Worm (Caenorhabditis elegans) whole organism, L1 larva: ENCODE data around the gene srd-38.
A peak's percentile ranks its signal among the peaks of the same experiment; 100 is the strongest.

Experiments
- C16A3.4 ChIP-seq: fragments of 150-350 bp; optimal IDR thresholded peaks from 2 replicates; lab custom pipeline; 2014; ENCODE audit warnings: missing biosample characterization, missing genetic modification characterization
- F16B12.6 ChIP-seq: fragments of 150-350 bp; optimal IDR thresholded peaks from 2 replicates; lab custom pipeline; 2014; ENCODE audit warnings: missing biosample characterization, missing genetic modification characterization
- Y116A8C.19 ChIP-seq: sonication (generic microtip); optimal IDR thresholded peaks from 2 replicates; lab custom pipeline; 2016; ENCODE audit warnings: missing compliant biosample characterization, missing genetic modification characterization, borderline replicate concordance
- aha-1 ChIP-seq: fragments of 150-350 bp; optimal IDR thresholded peaks from 2 replicates; lab custom pipeline; 2014; ENCODE audit warnings: missing biosample characterization, missing genetic modification characterization
- ama-1 ChIP-seq: fragments of 150-350 bp; optimal IDR thresholded peaks from 2 replicates; lab custom pipeline; 2014
- blmp-1 ChIP-seq: fragments of 150-350 bp; optimal IDR thresholded peaks from 2 replicates; lab custom pipeline; 2014; ENCODE audit warnings: missing biosample characterization, missing genetic modification characterization
- ceh-63 ChIP-seq: fragments of 200-800 bp; sonication (Bioruptor generic); optimal IDR thresholded peaks from 2 replicates; lab custom pipeline; 2018; ENCODE audit warnings: mild to moderate bottlenecking, missing genetic modification characterization, missing compliant biosample characterization
- ceh-82 ChIP-seq, 3 experiments: fragments of 150-350 bp in 1 of 3; sonication (generic microtip) in 2 of 3; optimal IDR thresholded peaks; 2 replicates each; lab custom pipeline; 2014 to 2017; ENCODE audit warnings: missing biosample characterization in 3 of 3, missing genetic modification characterization in 3 of 3
- ceh-88 ChIP-seq: fragments of 200-800 bp; sonication (Bioruptor generic); IDR thresholded peaks from 2 replicates; pipeline ENCODE4 v1.3.6; 2022; ENCODE audit warnings: missing genetic modification characterization, missing compliant biosample characterization
- dsc-1 ChIP-seq: sonication (generic microtip); optimal IDR thresholded peaks from 2 replicates; lab custom pipeline; 2016; ENCODE audit warnings: mild to moderate bottlenecking, missing genetic modification characterization, missing compliant biosample characterization
- efl-1 ChIP-seq, 4 experiments: fragments of 150-350 bp; optimal IDR thresholded peaks in 3 of 4; peaks in 1 of 4; 1 replicate in 1 of 4; 2 replicates in 3 of 4; lab custom pipeline; 2014; ENCODE audit warnings: missing biosample characterization in 2 of 4, missing genetic modification characterization in 2 of 4, missing genetic modification reagents in 2 of 4
- efl-3 ChIP-seq: fragments of 200-800 bp; sonication (Bioruptor generic); optimal IDR thresholded peaks from 2 replicates; lab custom pipeline; 2018; ENCODE audit warnings: mild to moderate bottlenecking, missing genetic modification characterization, missing compliant biosample characterization
- egl-27 ChIP-seq, 2 experiments: fragments of 150-350 bp in 1 of 2; sonication (generic microtip); optimal IDR thresholded peaks; 3 replicates each; lab custom pipeline; 2017 to 2018; ENCODE audit warnings: missing biosample characterization in 2 of 2, missing genetic modification characterization in 2 of 2, missing genetic modification reagents in 2 of 2
- elt-2 ChIP-seq: sonication (generic microtip); optimal IDR thresholded peaks from 2 replicates; lab custom pipeline; 2016; ENCODE audit warnings: missing genetic modification characterization, mild to moderate bottlenecking, inconsistent platforms, missing compliant biosample characterization, missing genetic modification reagents
- fkh-4 ChIP-seq: sonication (generic microtip); optimal IDR thresholded peaks from 2 replicates; lab custom pipeline; 2016; ENCODE audit warnings: missing compliant biosample characterization, missing genetic modification characterization, borderline replicate concordance
- fkh-8 ChIP-seq: sonication (generic microtip); optimal IDR thresholded peaks from 2 replicates; lab custom pipeline; 2016; ENCODE audit warnings: mild to moderate bottlenecking, missing genetic modification characterization, missing compliant biosample characterization
- fos-1 ChIP-seq: fragments of 150-350 bp; optimal IDR thresholded peaks from 2 replicates; lab custom pipeline; 2014; ENCODE audit warnings: missing biosample characterization, missing genetic modification characterization
- grh-1 ChIP-seq: fragments of 200-800 bp; sonication (Bioruptor generic); IDR thresholded peaks from 2 replicates; pipeline ENCODE4 v1.3.6; 2022; ENCODE audit warnings: missing genetic modification reagents, missing genetic modification characterization, missing compliant biosample characterization
- hpl-2 ChIP-seq: fragments of 150-350 bp; optimal IDR thresholded peaks from 2 replicates; lab custom pipeline; 2014; ENCODE audit warnings: missing biosample characterization, missing genetic modification reagents, missing genetic modification characterization
- lin-14 ChIP-seq: fragments of 200-800 bp; sonication (Bioruptor generic); optimal IDR thresholded peaks from 2 replicates; lab custom pipeline; 2018; ENCODE audit warnings: mild to moderate bottlenecking, missing genetic modification characterization, moderate library complexity, missing compliant biosample characterization
- lin-15B ChIP-seq: fragments of 150-350 bp; sonication (generic microtip); optimal IDR thresholded peaks from 3 replicates; lab custom pipeline; 2014; ENCODE audit warnings: missing biosample characterization, missing genetic modification characterization
- lin-35 ChIP-seq, 2 experiments: fragments of 150-350 bp; optimal IDR thresholded peaks; 2 replicates each; lab custom pipeline; 2014; ENCODE audit warnings: missing biosample characterization in 2 of 2, missing genetic modification characterization in 2 of 2, missing genetic modification reagents in 2 of 2
- lin-39 ChIP-seq: fragments of 150-350 bp; optimal IDR thresholded peaks from 2 replicates; lab custom pipeline; 2014; ENCODE audit warnings: missing biosample characterization, missing genetic modification reagents, missing genetic modification characterization
- lsy-2 ChIP-seq, 2 experiments: fragments of 150-350 bp; optimal IDR thresholded peaks; 2 replicates each; lab custom pipeline; 2014; ENCODE audit warnings: missing biosample characterization in 2 of 2, missing genetic modification characterization in 2 of 2
- mdl-1 ChIP-seq, 2 experiments: fragments of 150-350 bp; optimal IDR thresholded peaks; 2 replicates each; lab custom pipeline; 2014 to 2017; ENCODE audit warnings: missing biosample characterization in 2 of 2, missing genetic modification characterization in 2 of 2, inconsistent platforms in 1 of 2
- mef-2 ChIP-seq: fragments of 150-350 bp; optimal IDR thresholded peaks from 2 replicates; lab custom pipeline; 2014; ENCODE audit warnings: missing biosample characterization, missing genetic modification characterization
- mep-1 ChIP-seq: fragments of 150-350 bp; optimal IDR thresholded peaks from 2 replicates; lab custom pipeline; 2014; ENCODE audit warnings: missing biosample characterization, missing genetic modification characterization
- nhr-19 ChIP-seq: fragments of 200-800 bp; sonication (Bioruptor generic); conservative IDR thresholded peaks from 2 replicates; pipeline ENCODE4 v1.3.6; 2022; ENCODE audit warnings: missing genetic modification characterization, missing compliant biosample characterization
- nhr-20 ChIP-seq: sonication (generic microtip); optimal IDR thresholded peaks from 2 replicates; lab custom pipeline; 2016; ENCODE audit warnings: mild to moderate bottlenecking, missing genetic modification characterization, missing compliant biosample characterization
- nhr-47 ChIP-seq: sonication (generic microtip); optimal IDR thresholded peaks from 2 replicates; lab custom pipeline; 2016; ENCODE audit warnings: mild to moderate bottlenecking, missing genetic modification characterization, moderate library complexity, missing compliant biosample characterization
- nhr-71 ChIP-seq: sonication (generic microtip); optimal IDR thresholded peaks from 2 replicates; lab custom pipeline; 2016; ENCODE audit warnings: mild to moderate bottlenecking, missing genetic modification characterization, moderate library complexity, missing compliant biosample characterization
- nhr-84 ChIP-seq: sonication (generic microtip); optimal IDR thresholded peaks from 2 replicates; lab custom pipeline; 2017; ENCODE audit warnings: missing biosample characterization, missing genetic modification characterization
- nhr-85 ChIP-seq: sonication (generic microtip); peaks from one replicate; lab custom pipeline; 2016; ENCODE audit warnings: missing genetic modification characterization, inconsistent platforms, missing compliant biosample characterization
- nhr-90 ChIP-seq: sonication (generic microtip); optimal IDR thresholded peaks from 2 replicates; lab custom pipeline; 2016; ENCODE audit warnings: mild to moderate bottlenecking, missing genetic modification characterization, missing compliant biosample characterization; ENCODE audit not compliant: poor library complexity
- pax-3 ChIP-seq: fragments of 200-800 bp; sonication (Bioruptor generic); optimal IDR thresholded peaks from 2 replicates; lab custom pipeline; 2018; ENCODE audit warnings: mild to moderate bottlenecking, missing genetic modification characterization, moderate library complexity, missing compliant biosample characterization
- pqm-1 ChIP-seq: sonication (generic microtip); optimal IDR thresholded peaks from 3 replicates; lab custom pipeline; 2017; ENCODE audit warnings: missing biosample characterization, missing genetic modification characterization
- skn-1 ChIP-seq: fragments of 150-350 bp; optimal IDR thresholded peaks from 2 replicates; lab custom pipeline; 2014; ENCODE audit warnings: missing biosample characterization, missing genetic modification characterization
- snpc-4 ChIP-seq: fragments of 150-350 bp; optimal IDR thresholded peaks from 2 replicates; lab custom pipeline; 2014; ENCODE audit warnings: missing biosample characterization, missing genetic modification characterization
- sup-37 ChIP-seq: fragments of 200-800 bp; sonication (Bioruptor generic); optimal IDR thresholded peaks from 2 replicates; lab custom pipeline; 2018; ENCODE audit warnings: mild to moderate bottlenecking, missing genetic modification characterization, missing compliant biosample characterization
- tbx-2 ChIP-seq: sonication (generic microtip); optimal IDR thresholded peaks from 2 replicates; lab custom pipeline; 2016; ENCODE audit warnings: missing genetic modification characterization, missing compliant biosample characterization
- unc-130 ChIP-seq: fragments of 150-350 bp; optimal IDR thresholded peaks from 2 replicates; lab custom pipeline; 2017; ENCODE audit warnings: missing biosample characterization, missing genetic modification characterization, inconsistent platforms
- unc-30 ChIP-seq: sonication (generic microtip); optimal IDR thresholded peaks from 2 replicates; lab custom pipeline; 2017; ENCODE audit warnings: missing biosample characterization, missing genetic modification characterization
- unc-98 ChIP-seq: fragments of 200-800 bp; sonication (Bioruptor generic); IDR thresholded peaks from 2 replicates; pipeline ENCODE4 v1.3.6; 2022; ENCODE audit warnings: missing genetic modification characterization, missing compliant biosample characterization
- zip-4 ChIP-seq: fragments of 200-800 bp; sonication (Bioruptor generic); optimal IDR thresholded peaks from 2 replicates; lab custom pipeline; 2018; ENCODE audit warnings: mild to moderate bottlenecking, missing genetic modification characterization, moderate library complexity, missing compliant biosample characterization
- ztf-4 ChIP-seq: fragments of 150-350 bp; optimal IDR thresholded peaks from 2 replicates; lab custom pipeline; 2014; ENCODE audit warnings: missing biosample characterization, missing genetic modification characterization

The srd-38 gene

ce11 chrX:13324326-13324725 lies 32.7 kb downstream of the srd-38 start (continued):
- no peak for TF ChIP-seq ama-1 (lab: Kevin White, UChicago)
- TF ChIP-seq efl-3 (GFP tag; lab: Kevin White, UChicago): no peak
- peak; percentile 7 for TF ChIP-seq unc-130 (tag; lab: Kevin White, UChicago)
- 0 out of 2 replicates have a peak, but pooled peaks have one; percentile 6 for TF ChIP-seq nhr-19 (GFP tag; lab: Robert Waterston, UW)
- TF ChIP-seq nhr-20: peak; percentile 42
- TF ChIP-seq F16B12.6 (tag; lab: Kevin White, UChicago): no peak
- no peak for TF ChIP-seq fkh-4 (tag; lab: Kevin White, UChicago)
- no peak for TF ChIP-seq ztf-4 (tag; lab: Kevin White, UChicago)
- TF ChIP-seq nhr-71 (tag; lab: Kevin White, UChicago): peak; percentile 58
- TF ChIP-seq lsy-2 (tag; optimal IDR thresholded peaks at IDR 0.05; lab: Kevin White, UChicago): no peak
- peak; percentile 11 for TF ChIP-seq nhr-90 (tag; lab: Kevin White, UChicago)
- peak; percentile 85 for TF ChIP-seq nhr-85 (tag; lab: Kevin White, UChicago)
- TF ChIP-seq, all 84 proteins: peak for 13

DNA sequence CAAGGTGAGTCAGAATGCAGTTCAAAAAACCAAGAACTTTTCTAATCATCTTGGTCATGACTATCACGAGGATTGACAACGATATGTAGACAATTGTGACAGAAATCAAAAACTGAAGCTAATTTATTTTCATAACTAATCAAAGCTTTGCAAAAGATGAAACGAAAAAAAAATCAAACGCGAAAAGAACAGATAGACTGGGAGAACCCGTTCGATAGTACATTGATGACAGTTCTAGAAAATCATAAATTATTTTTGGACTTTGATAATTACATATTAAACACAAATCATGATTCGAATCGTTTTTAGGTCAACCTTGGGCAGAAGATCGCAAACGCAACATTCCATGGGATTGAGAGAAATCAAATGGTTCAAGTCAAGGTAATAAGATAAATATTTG lies 33.4 kb downstream of the srd-38 start:
- no peak for TF ChIP-seq nhr-84 (tag; lab: Kevin White, UChicago)
- peak; percentile 1 for TF ChIP-seq nhr-71 (tag; lab: Kevin White, UChicago)
- peak; percentile 56 for TF ChIP-seq blmp-1 (tag; lab: Kevin White, UChicago)

- TF ChIP-seq grh-1 (GFP tag; lab: Robert Waterston, UW) (no peak), tbx-2 (tag; lab: Kevin White, UChicago) (no peak), dsc-1 (tag; lab: Kevin White, UChicago) (no peak), blmp-1 (tag; lab: Kevin White, UChicago) (peak; percentile 9), ceh-88 (no peak), nhr-90 (tag; lab: Kevin White, UChicago) (peak; percentile 32), nhr-85 (tag; lab: Kevin White, UChicago) (peak; percentile 58), nhr-20 (peak; percentile 51), nhr-71 (tag; lab: Kevin White, UChicago) (peak; percentile 40), elt-2 (tag; lab: Kevin White, UChicago) (peak; percentile 57), nhr-47 (no peak), snpc-4 (tag; lab: Kevin White, UChicago) (no peak), lin-35 (GFP tag; optimal IDR thresholded peaks at IDR 0.05; lab: Kevin White, UChicago) (peak in 1 of 2 experiments; percentile 28), efl-3 (GFP tag; lab: Kevin White, UChicago) (no peak), egl-27 (tag; optimal IDR thresholded peaks at IDR 0.05; lab: Kevin White, UChicago) (no peak), zip-4 (GFP tag; lab: Kevin White, UChicago) (no peak), fkh-8 (tag; lab: Kevin White, UChicago) (no peak), lin-14 (GFP tag; lab: Kevin White, UChicago) (peak; percentile 21), mef-2 (tag; lab: Kevin White, UChicago) (no peak), pax-3 (tag; lab: Kevin White, UChicago) (no peak), mdl-1 (tag; optimal IDR thresholded peaks at IDR 0.05; lab: Kevin White, UChicago) (no peak)
These were observed 36.4 kb downstream of the srd-38 start, which contains the start of gene sir-2.2 for ce11 chrX:13328034-13328433. TSS of gene sir-2.2 (plus strand) at chrX:13328067.

DNA sequence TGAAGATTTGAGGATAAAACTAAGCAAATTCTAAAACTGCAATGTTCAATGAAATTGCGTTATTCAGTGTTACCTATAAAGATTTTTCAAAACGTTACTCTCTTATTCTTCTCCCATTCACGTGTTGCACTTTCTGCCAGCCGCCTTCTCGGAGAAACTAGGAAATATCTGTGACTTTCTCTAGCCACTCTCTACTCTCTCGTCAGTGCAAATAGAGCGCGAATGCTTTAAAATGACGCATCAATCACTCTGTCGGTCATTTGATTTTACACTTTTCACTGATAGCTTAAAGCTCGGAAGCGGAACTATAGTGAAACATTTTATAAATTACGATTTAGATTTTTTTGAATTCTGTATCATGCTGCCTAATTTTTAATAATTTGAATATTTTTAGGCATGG lies 37.3 kb downstream of the srd-38 start:
- no peak for TF ChIP-seq hpl-2 (GFP tag; lab: Kevin White, UChicago)
- peak; percentile 73 to 89 for TF ChIP-seq lsy-2 (tag; optimal IDR thresholded peaks at IDR 0.05; lab: Kevin White, UChicago)
- TF ChIP-seq aha-1 (tag; lab: Kevin White, UChicago): no peak
- TF ChIP-seq skn-1 (tag; lab: Kevin White, UChicago): peak; percentile 92
- peak; percentile 92 for TF ChIP-seq mep-1 (tag; lab: Kevin White, UChicago)
- no peak for TF ChIP-seq nhr-84 (tag; lab: Kevin White, UChicago)
- TF ChIP-seq efl-1 (optimal IDR thresholded peaks at IDR 0.05; lab: Kevin White, UChicago): peak; percentile 58 to 67
- peak; percentile 49 to 73 for TF ChIP-seq efl-1 (GFP tag; optimal IDR thresholded peaks at IDR 0.05 in 1 of 2; lab: Kevin White, UChicago)
- TF ChIP-seq lin-39: peak; percentile 96
- TF ChIP-seq ceh-63: no peak
- TF ChIP-seq pqm-1 (tag; lab: Kevin White, UChicago): no peak
- TF ChIP-seq lin-15B (tag; lab: Kevin White, UChicago): peak; percentile 57
- no peak for TF ChIP-seq Y116A8C.19 (tag; lab: Kevin White, UChicago)
- peak; percentile 32 to 78 (median 52) for TF ChIP-seq ceh-82 (tag; optimal IDR thresholded peaks at IDR 0.05; lab: Kevin White, UChicago)
- TF ChIP-seq fos-1 (tag; lab: Kevin White, UChicago): peak; percentile 94
- TF ChIP-seq pax-3 (tag; lab: Kevin White, UChicago): no peak
- peak; percentile 61 for TF ChIP-seq elt-2 (tag; lab: Kevin White, UChicago)
- TF ChIP-seq sup-37 (GFP tag; lab: Kevin White, UChicago): no peak
- peak; percentile 75 for TF ChIP-seq nhr-47
- TF ChIP-seq nhr-90 (tag; lab: Kevin White, UChicago): peak; percentile 51
- TF ChIP-seq unc-30 (tag; lab: Kevin White, UChicago): no peak
- peak; percentile 88 for TF ChIP-seq C16A3.4 (tag; lab: Kevin White, UChicago)
- peak; percentile 79 for TF ChIP-seq ztf-4 (tag; lab: Kevin White, UChicago)
- 0 out of 2 replicates have a peak, but pooled peaks have one; percentile 4 for TF ChIP-seq unc-98 (GFP tag; lab: Robert Waterston, UW)
